Fruit fly (Drosophila melanogaster): ENCODE data around the gene Atg101.

Atg101 gene

DNA sequence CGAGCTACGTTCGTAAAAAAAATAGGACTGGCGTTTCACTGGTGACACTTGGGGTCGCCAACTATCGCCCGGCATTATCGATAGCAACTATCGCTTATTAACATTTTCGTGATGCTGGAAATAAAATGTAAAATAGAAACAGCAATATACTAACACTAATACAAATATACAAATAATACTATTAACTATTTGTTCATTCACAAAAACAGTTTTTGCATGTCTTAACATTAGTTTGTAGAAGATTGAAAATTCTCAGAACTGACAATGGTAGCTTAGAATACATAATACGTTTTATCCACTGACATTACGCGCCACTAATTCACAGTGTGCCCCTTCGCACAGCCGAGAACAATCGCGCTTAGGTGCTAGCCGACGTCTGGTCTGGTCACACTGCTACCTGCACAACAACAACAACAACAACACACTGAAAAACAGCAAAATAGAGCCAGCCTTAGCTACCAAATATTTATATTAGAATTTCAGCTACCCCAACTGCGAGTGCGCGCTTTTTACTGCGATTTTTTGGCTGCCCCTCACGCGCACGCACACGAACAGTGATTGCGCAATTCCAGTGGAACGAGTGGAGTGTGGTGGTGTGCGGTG, 3.2 kb upstream of the Atg101 start, which contains the start of the genes CG6961 and S6KL (continued):
- no peak for TF ChIP-seq usp (GFP tag; optimal IDR thresholded peaks at IDR 0.05)
- no peak for TF ChIP-seq Hr78 (GFP tag; optimal IDR thresholded peaks at IDR 0.05)
- no peak for TF ChIP-seq Oli (tag; optimal IDR thresholded peaks at IDR 0.05)
- TF ChIP-seq Adf1 (GFP tag; IDR thresholded peaks at IDR 0.05) = no peak
- no peak for TF ChIP-seq CG15601 (tag; optimal IDR thresholded peaks at IDR 0.05)
- no peak for TF ChIP-seq D19A (tag; optimal IDR thresholded peaks at IDR 0.05)
- TF ChIP-seq bsh (GFP tag; optimal IDR thresholded peaks at IDR 0.05) = no peak
- peak in 2 of 3 experiments; percentile 13 to 88 for TF ChIP-seq lola (GFP tag; optimal IDR thresholded peaks at IDR 0.05)
- peak; percentile 79 for TF ChIP-seq CG13287 (GFP tag; IDR thresholded peaks at IDR 0.05; ENCODE audit: partially characterized antibody)
- peak; percentile 69 for TF ChIP-seq Bgb (GFP tag; IDR thresholded peaks at IDR 0.05; ENCODE audit: partially characterized antibody)
- peak; percentile 13 for TF ChIP-seq CG2120 (GFP tag; optimal IDR thresholded peaks at IDR 0.05)
- no peak for TF ChIP-seq CG2678 (tag; optimal IDR thresholded peaks at IDR 0.05)
- TF ChIP-seq Ravus (GFP tag; IDR thresholded peaks at IDR 0.05) = no peak
- peak; percentile 48 for TF ChIP-seq CG1603 (tag; optimal IDR thresholded peaks at IDR 0.05)
- peak; percentile 28 for TF ChIP-seq CG11504 (tag; optimal IDR thresholded peaks at IDR 0.05)
- TF ChIP-seq CG15479 (GFP tag; optimal IDR thresholded peaks at IDR 0.05) = peak; percentile 1
- no peak for TF ChIP-seq Myb (GFP tag; optimal IDR thresholded peaks at IDR 0.05)
- TF ChIP-seq HmgZ (tag; optimal IDR thresholded peaks at IDR 0.05) = peak; percentile 10
- peak; percentile 64 for TF ChIP-seq Med (GFP tag)
- TF ChIP-seq hbn (GFP tag; IDR thresholded peaks at IDR 0.05; ENCODE audit: partially characterized antibody) = peak; percentile 68
- no peak for TF ChIP-seq cas (GFP tag; IDR thresholded peaks at IDR 0.05)
- no peak for TF ChIP-seq CG13624 (GFP tag; optimal IDR thresholded peaks at IDR 0.05)
- peak; percentile 71 for TF ChIP-seq Doc3 (GFP tag; IDR thresholded peaks at IDR 0.05; ENCODE audit: partially characterized antibody)
- no peak for TF ChIP-seq H15 (GFP tag; IDR thresholded peaks at IDR 0.05)
- TF ChIP-seq CG15514 (GFP tag; optimal IDR thresholded peaks at IDR 0.05) = peak; percentile 51
- no peak for TF ChIP-seq CG8290 (GFP tag; optimal IDR thresholded peaks at IDR 0.05)
- TF ChIP-seq CG8290 (tag; optimal IDR thresholded peaks at IDR 0.05) = peak in 1 of 2 experiments; percentile 1
- TF ChIP-seq CG9817 (tag; optimal IDR thresholded peaks at IDR 0.05) = peak; percentile 30
- TF ChIP-seq lilli (GFP tag; optimal IDR thresholded peaks at IDR 0.05) = peak; percentile 14
- TF ChIP-seq MESR4 (GFP tag; optimal IDR thresholded peaks at IDR 0.05) = peak; percentile 83
- TF ChIP-seq dm (GFP tag; optimal IDR thresholded peaks at IDR 0.05) = no peak
- no peak for TF ChIP-seq otp (GFP tag; IDR thresholded peaks at IDR 0.05)
- no peak for TF ChIP-seq emc (GFP tag; optimal IDR thresholded peaks at IDR 0.05)
- peak; percentile 22 for TF ChIP-seq CG10543 (GFP tag; optimal IDR thresholded peaks at IDR 0.05)
- peak; percentile 60; the same call in 1 of the 3 replicates for TF ChIP-seq hb (GFP tag; IDR thresholded peaks at IDR 0.05; ENCODE audit: partially characterized antibody)
- TF ChIP-seq sens (GFP tag) = no peak
- no peak for TF ChIP-seq al (GFP tag; IDR thresholded peaks at IDR 0.05)
- TF ChIP-seq CG4424 (GFP tag; optimal IDR thresholded peaks at IDR 0.05) = no peak
- TF ChIP-seq CG12942 (GFP tag; optimal IDR thresholded peaks at IDR 0.05) = no peak
- peak; percentile 55; the same call in 1 of the 2 replicates for TF ChIP-seq bbx (GFP tag; IDR thresholded peaks at IDR 0.05; ENCODE audit: partially characterized antibody)
- peak in 1 of 2 experiments; percentile 71 for TF ChIP-seq Dfd (GFP tag; optimal IDR thresholded peaks at IDR 0.05)
- TF ChIP-seq stwl (tag; optimal IDR thresholded peaks at IDR 0.05) = peak; percentile 33
- TF ChIP-seq Ada2b (GFP tag; IDR thresholded peaks at IDR 0.05) = no peak
- peak; percentile 64 for TF ChIP-seq CG6791 (GFP tag; IDR thresholded peaks at IDR 0.05; ENCODE audit: partially characterized antibody)
- TF ChIP-seq Opbp (GFP tag; IDR thresholded peaks at IDR 0.05; ENCODE audit: partially characterized antibody) = peak; percentile 70; the same call in 1 of the 3 replicates
- peak; percentile 49; the same call in 1 of the 2 replicates for TF ChIP-seq nerfin-2 (GFP tag; IDR thresholded peaks at IDR 0.05; ENCODE audit: partially characterized antibody)
- TF ChIP-seq E2f2 (GFP tag; IDR thresholded peaks at IDR 0.05) = peak; percentile 45; the same call in 1 of the 2 replicates
- peak; percentile 34 for TF ChIP-seq CG12391 (tag; optimal IDR thresholded peaks at IDR 0.05)
